Fruit fly (Drosophila melanogaster) whole organism, pupa: ENCODE data around the gene Tnks.

ENCODE experiments used
- CG10348 ChIP-seq: fragments of 200-800 bp; sonication (Bioruptor generic); IDR thresholded peaks from 2 replicates; pipeline ENCODE4 v1.3.6; 2022; ENCODE audit warnings: missing biosample characterization, missing genetic modification characterization
- CG12605 ChIP-seq: fragments of 200-800 bp; sonication (Bioruptor generic); IDR thresholded peaks from 2 replicates; pipeline ENCODE4 v1.3.6; 2022; ENCODE audit warnings: missing biosample characterization, missing genetic modification characterization
- CG13204 ChIP-seq: fragments of 200-800 bp; sonication (Bioruptor generic); optimal IDR thresholded peaks from 2 replicates; lab custom pipeline; 2018; ENCODE audit warnings: missing biosample characterization, mild to moderate bottlenecking, missing genetic modification characterization, moderate library complexity
- CG14655 ChIP-seq: fragments of 200-800 bp; sonication (Bioruptor generic); optimal IDR thresholded peaks from 3 replicates; lab custom pipeline; 2017; ENCODE audit warnings: mild to moderate bottlenecking, missing biosample characterization, missing genetic modification reagents, missing genetic modification characterization
- CG15710 ChIP-seq: fragments of 200-800 bp; sonication (Bioruptor generic); optimal IDR thresholded peaks from 2 replicates; lab custom pipeline; 2018; ENCODE audit warnings: missing biosample characterization, mild to moderate bottlenecking, missing genetic modification characterization, moderate library complexity
- CG17806 ChIP-seq: fragments of 200-800 bp; sonication (Bioruptor generic); optimal IDR thresholded peaks from 2 replicates; lab custom pipeline; 2018; ENCODE audit warnings: missing biosample characterization, mild to moderate bottlenecking, missing genetic modification characterization, moderate library complexity
- CG32121 ChIP-seq: fragments of 200-800 bp; sonication (Bioruptor generic); IDR thresholded peaks from 2 replicates; pipeline ENCODE4 v1.3.6; 2022; ENCODE audit warnings: missing biosample characterization, missing genetic modification characterization
- CG34367 ChIP-seq: fragments of 200-800 bp; sonication (Bioruptor generic); optimal IDR thresholded peaks from 2 replicates; lab custom pipeline; 2018; ENCODE audit warnings: missing biosample characterization, mild to moderate bottlenecking, missing genetic modification characterization
- CG4496 ChIP-seq: fragments of 200-800 bp; sonication (Bioruptor generic); IDR thresholded peaks from 3 replicates; pipeline ENCODE4 v1.3.6; 2022; ENCODE audit warnings: missing biosample characterization, missing genetic modification characterization
- CG8159 ChIP-seq: fragments of 200-800 bp; sonication (Bioruptor generic); optimal IDR thresholded peaks from 3 replicates; lab custom pipeline; 2018; ENCODE audit warnings: missing biosample characterization, mild to moderate bottlenecking, missing genetic modification characterization, moderate library complexity
- CG8301 ChIP-seq: fragments of 200-800 bp; sonication (Bioruptor generic); optimal IDR thresholded peaks from 2 replicates; lab custom pipeline; 2018; ENCODE audit warnings: missing biosample characterization, mild to moderate bottlenecking, missing genetic modification characterization
- CG9948 ChIP-seq: fragments of 200-800 bp; sonication (Bioruptor generic); optimal IDR thresholded peaks from 2 replicates; lab custom pipeline; 2018; ENCODE audit warnings: missing biosample characterization, mild to moderate bottlenecking, missing genetic modification characterization, moderate library complexity
- D1 ChIP-seq: fragments of 200-800 bp; sonication (Bioruptor generic); optimal IDR thresholded peaks from 2 replicates; lab custom pipeline; 2018; ENCODE audit warnings: missing biosample characterization, mild to moderate bottlenecking, missing genetic modification characterization, moderate library complexity
- EcR ChIP-seq: fragments of 200-800 bp; sonication (Bioruptor generic); optimal IDR thresholded peaks from 3 replicates; lab custom pipeline; 2019; ENCODE audit warnings: missing biosample characterization, missing genetic modification characterization, mild to moderate bottlenecking, moderate library complexity, missing genetic modification reagents
- Ets98B ChIP-seq: fragments of 200-800 bp; sonication (Bioruptor generic); IDR thresholded peaks from 2 replicates; pipeline ENCODE4 v1.3.6; 2022; ENCODE audit warnings: missing biosample characterization, missing genetic modification characterization
- Pif1A ChIP-seq: fragments of 200-800 bp; sonication (Bioruptor generic); optimal IDR thresholded peaks from 3 replicates; lab custom pipeline; 2016; ENCODE audit warnings: missing biosample characterization, missing genetic modification characterization
- Pif1B ChIP-seq: fragments of 200-800 bp; sonication (Bioruptor generic); optimal IDR thresholded peaks from 3 replicates; lab custom pipeline; 2016; ENCODE audit warnings: missing biosample characterization, missing genetic modification characterization
- Snoo ChIP-seq: fragments of 200-800 bp; sonication (Bioruptor generic); optimal IDR thresholded peaks from 3 replicates; lab custom pipeline; 2017; ENCODE audit warnings: missing biosample characterization, mild to moderate bottlenecking, missing genetic modification characterization, inconsistent platforms
- fd96Ca ChIP-seq: fragments of 200-800 bp; sonication (Bioruptor generic); IDR thresholded peaks from 3 replicates; pipeline ENCODE4 v1.3.6; 2022; ENCODE audit warnings: missing biosample characterization, missing genetic modification characterization
- gl ChIP-seq: fragments of 200-800 bp; sonication (Bioruptor generic); optimal IDR thresholded peaks from 2 replicates; lab custom pipeline; 2018; ENCODE audit warnings: missing biosample characterization, mild to moderate bottlenecking, missing genetic modification characterization
- rn ChIP-seq: fragments of 200-800 bp; sonication (Bioruptor generic); IDR thresholded peaks from 2 replicates; pipeline ENCODE4 v1.3.6; 2022; ENCODE audit warnings: missing biosample characterization, missing genetic modification characterization

Gene Tnks

dm6 chr3R:25626625-25627275 lies 34.3 kb downstream of the Tnks start, which contains the start of gene Ssadh:
TSS of gene Ssadh (minus strand) at chr3R:25626924.
- TF ChIP-seq CG4496 = 0 out of 3 replicates have a peak, but pooled peaks have one; percentile 15
- TF ChIP-seq Ets98B (GFP tag; lab: Robert Waterston, UW) = no peak

dm6 chr3R:25625940-25626624 lies 35.0 kb downstream of the Tnks start:
- peak; percentile 59 for TF ChIP-seq EcR (GFP tag; lab: Kevin White, UChicago)
- TF ChIP-seq CG14655 (GFP tag; lab: Kevin White, UChicago) = no peak
- no peak for TF ChIP-seq gl (tag; lab: Kevin White, UChicago)
- TF ChIP-seq fd96Ca (GFP tag; lab: Robert Waterston, UW) = no peak
- no peak for TF ChIP-seq CG34367 (tag; lab: Kevin White, UChicago)
- no peak for TF ChIP-seq CG8159 (tag; lab: Kevin White, UChicago)
- no peak for TF ChIP-seq CG8301
- TF ChIP-seq D1 (tag; lab: Kevin White, UChicago) = no peak

dm6 chr3R:25623800-25624791 lies 37.0 kb downstream of the Tnks start, which contains the start of gene Npl4:
TSS of gene Npl4 (minus strand) at chr3R:25624662.
- TF ChIP-seq D1 (tag; lab: Kevin White, UChicago) = peak; percentile 29
- no peak for TF ChIP-seq CG10348 (GFP tag; lab: Robert Waterston, UW)
- 0 out of 2 replicates have a peak, but pooled peaks have one; percentile 7 for TF ChIP-seq rn (GFP tag; lab: Robert Waterston, UW)
- peak; percentile 28; the same call in 1 of the 2 replicates for TF ChIP-seq CG12605 (GFP tag; lab: Robert Waterston, UW)
- TF ChIP-seq CG34367 (tag; lab: Kevin White, UChicago) = no peak
- TF ChIP-seq CG4496 = peak; percentile 63; the same call in 2 of the 3 replicates
- TF ChIP-seq CG9948 (tag; lab: Kevin White, UChicago) = no peak
- 0 out of 3 replicates have a peak, but pooled peaks have one; percentile 22 for TF ChIP-seq fd96Ca (GFP tag; lab: Robert Waterston, UW)
- no peak for TF ChIP-seq Snoo (tag; lab: Kevin White, UChicago)
- no peak for TF ChIP-seq EcR (GFP tag; lab: Kevin White, UChicago)
- TF ChIP-seq CG32121 (GFP tag; lab: Robert Waterston, UW) = no peak
- TF ChIP-seq CG14655 (GFP tag; lab: Kevin White, UChicago) = no peak
- no peak for TF ChIP-seq CG8301
- no peak for TF ChIP-seq CG13204 (GFP tag; lab: Kevin White, UChicago)
- no peak for TF ChIP-seq CG15710 (tag; lab: Kevin White, UChicago)
- peak; percentile 34 for TF ChIP-seq CG8159 (tag; lab: Kevin White, UChicago)
- no peak for TF ChIP-seq Pif1A (GFP tag; lab: Kevin White, UChicago)
- peak; percentile 51 for TF ChIP-seq CG17806 (tag; lab: Kevin White, UChicago)
- peak; percentile 16 for TF ChIP-seq Pif1B
- no peak for TF ChIP-seq gl (tag; lab: Kevin White, UChicago)
- TF ChIP-seq Ets98B (GFP tag; lab: Robert Waterston, UW) = peak; percentile 42

DNA sequence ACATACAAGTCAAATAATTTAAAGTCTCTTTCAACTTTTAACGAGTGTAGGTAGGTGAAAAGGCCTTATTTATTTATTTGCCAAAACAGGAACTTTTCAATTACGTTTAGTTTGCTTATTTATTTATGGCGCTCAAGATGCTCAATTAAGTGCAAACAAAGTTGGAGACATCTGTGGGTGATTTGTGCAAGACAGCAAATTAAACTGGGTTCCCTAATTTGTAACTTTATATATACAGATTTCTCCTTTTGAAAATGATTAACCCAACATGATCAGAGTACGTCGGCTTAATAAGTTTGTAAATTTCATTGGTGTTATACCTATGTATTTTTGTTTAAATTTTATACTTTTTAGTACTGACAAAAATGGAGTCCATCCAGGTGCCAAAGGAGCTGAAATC lies 43.0 kb downstream of the Tnks start, which contains the start of gene CG5071:
TSS of gene CG5071 (plus strand) at position 301 of the 400 bp plus-strand sequence.
- TF ChIP-seq Ets98B (GFP tag; lab: Robert Waterston, UW) = no peak
- no peak for TF ChIP-seq CG8301
- no peak for TF ChIP-seq Snoo (tag; lab: Kevin White, UChicago)
- TF ChIP-seq CG13204 (GFP tag; lab: Kevin White, UChicago) = no peak
- no peak for TF ChIP-seq CG15710 (tag; lab: Kevin White, UChicago)
- TF ChIP-seq CG17806 (tag; lab: Kevin White, UChicago) = no peak
- no peak for TF ChIP-seq CG12605 (GFP tag; lab: Robert Waterston, UW)
- TF ChIP-seq CG8159 (tag; lab: Kevin White, UChicago) = no peak

dm6 chr3R:25613366-25613765 lies 47.7 kb downstream of the Tnks start, which contains the start of gene CG5079:
TSS of gene CG5079 (plus strand) at chr3R:25613666.
- no peak for TF ChIP-seq CG13204 (GFP tag; lab: Kevin White, UChicago)
- no peak for TF ChIP-seq CG8301
- TF ChIP-seq gl (tag; lab: Kevin White, UChicago) = no peak
- no peak for TF ChIP-seq D1 (tag; lab: Kevin White, UChicago)
- no peak for TF ChIP-seq CG12605 (GFP tag; lab: Robert Waterston, UW)
